Worm (Caenorhabditis elegans) whole organism, L4 larva: Measurements from ENCODE around the gene C47D12.5.
A peak's percentile ranks its signal among the peaks of the same experiment; 100 is the strongest.

Source experiments
- D1046.2 ChIP-seq: fragments of 200-800 bp; sonication (Bioruptor generic); IDR thresholded peaks from 2 replicates; pipeline ENCODE4 v1.3.6; 2022; ENCODE audit warnings: missing genetic modification characterization, missing compliant biosample characterization
- F10B5.3 ChIP-seq: sonication (generic microtip); optimal IDR thresholded peaks from 2 replicates; lab custom pipeline; 2016; ENCODE audit warnings: mild to moderate bottlenecking, missing genetic modification characterization, missing compliant biosample characterization
- F26F4.8 ChIP-seq: fragments of 200-800 bp; sonication (Bioruptor generic); conservative IDR thresholded peaks from 2 replicates; pipeline ENCODE4 v1.3.6; 2022; ENCODE audit warnings: missing genetic modification characterization, missing compliant biosample characterization
- F37D6.2 ChIP-seq: sonication (generic microtip); optimal IDR thresholded peaks from 2 replicates; lab custom pipeline; 2016; ENCODE audit warnings: mild to moderate bottlenecking, missing genetic modification characterization, missing compliant biosample characterization
- F44E2.7 ChIP-seq: fragments of 200-800 bp; sonication (Bioruptor generic); IDR thresholded peaks from 2 replicates; pipeline ENCODE4 v2.1.2; 2022; ENCODE audit warnings: missing genetic modification characterization, missing compliant biosample characterization
- R02D3.7 ChIP-seq: fragments of 150-350 bp; sonication (generic microtip); optimal IDR thresholded peaks from 3 replicates; lab custom pipeline; 2014; ENCODE audit warnings: missing biosample characterization, missing genetic modification characterization
- Y105C5A.15 ChIP-seq: fragments of 200-800 bp; sonication (Bioruptor generic); IDR thresholded peaks from 2 replicates; pipeline ENCODE4 v1.3.6; 2022; ENCODE audit warnings: missing genetic modification characterization, missing compliant biosample characterization
- ZK337.2 ChIP-seq: fragments of 200-800 bp; sonication (Bioruptor generic); IDR thresholded peaks from 2 replicates; pipeline ENCODE4 v1.3.6; 2022; ENCODE audit warnings: missing genetic modification reagents, missing genetic modification characterization, missing compliant biosample characterization
- ZK546.5 ChIP-seq, 2 experiments: sonication (generic microtip); optimal IDR thresholded peaks; 2 replicates each; lab custom pipeline; 2017; ENCODE audit warnings: missing biosample characterization in 2 of 2, missing genetic modification characterization in 2 of 2
- aha-1 ChIP-seq: fragments of 150-350 bp; peaks from one replicate; lab custom pipeline; 2014; ENCODE audit warnings: missing biosample characterization, missing genetic modification characterization
- aly-2 ChIP-seq: sonication (generic microtip); optimal IDR thresholded peaks from 2 replicates; lab custom pipeline; 2018; ENCODE audit warnings: missing biosample characterization, missing genetic modification characterization
- ama-1 ChIP-seq: fragments of 150-350 bp; optimal IDR thresholded peaks from 2 replicates; lab custom pipeline; 2014; ENCODE audit warnings: inconsistent platforms, mixed read lengths
- arid-1 ChIP-seq: fragments of 200-800 bp; sonication (Bioruptor generic); conservative IDR thresholded peaks from 2 replicates; pipeline ENCODE4 v1.3.6; 2022; ENCODE audit warnings: missing genetic modification reagents, missing genetic modification characterization, missing compliant biosample characterization
- ceh-20 ChIP-seq: fragments of 200-800 bp; sonication (Bioruptor generic); IDR thresholded peaks from 2 replicates; pipeline ENCODE4 v1.3.6; 2022; ENCODE audit warnings: missing genetic modification reagents, missing genetic modification characterization, missing compliant biosample characterization
- ceh-62 ChIP-seq: sonication (generic microtip); optimal IDR thresholded peaks from 2 replicates; lab custom pipeline; 2017; ENCODE audit warnings: missing biosample characterization, missing genetic modification characterization
- ceh-82 ChIP-seq: sonication (generic microtip); optimal IDR thresholded peaks from 2 replicates; lab custom pipeline; 2017; ENCODE audit warnings: missing biosample characterization, missing genetic modification characterization
- cey-2 ChIP-seq: sonication (generic microtip); optimal IDR thresholded peaks from 3 replicates; lab custom pipeline; 2017; ENCODE audit warnings: missing genetic modification characterization, mild to moderate bottlenecking, missing compliant biosample characterization, antibody characterized with exemption, borderline replicate concordance; ENCODE audit not compliant: insufficient read depth
- daf-19 ChIP-seq: fragments of 200-800 bp; sonication (Bioruptor generic); conservative IDR thresholded peaks from 2 replicates; pipeline ENCODE4 v1.3.6; 2022; ENCODE audit warnings: missing genetic modification characterization, missing compliant biosample characterization
- daf-8 ChIP-seq: fragments of 200-800 bp; sonication (Bioruptor generic); IDR thresholded peaks from 2 replicates; pipeline ENCODE4 v1.3.6; 2022; ENCODE audit warnings: missing genetic modification characterization, missing compliant biosample characterization
- dmd-6 ChIP-seq: fragments of 200-800 bp; sonication (Bioruptor generic); IDR thresholded peaks from 2 replicates; pipeline ENCODE4 v1.3.6; 2022; ENCODE audit warnings: missing genetic modification reagents, missing genetic modification characterization, missing compliant biosample characterization
- dve-1 ChIP-seq: sonication (generic microtip); optimal IDR thresholded peaks from 2 replicates; lab custom pipeline; 2017; ENCODE audit warnings: antibody characterized with exemption, mild to moderate bottlenecking, missing genetic modification characterization, missing compliant biosample characterization; ENCODE audit not compliant: insufficient read depth
- egl-27 ChIP-seq: sonication (generic microtip); optimal IDR thresholded peaks from 3 replicates; lab custom pipeline; 2017; ENCODE audit warnings: missing biosample characterization, missing genetic modification reagents, missing genetic modification characterization
- egl-43 ChIP-seq: fragments of 200-800 bp; sonication (Bioruptor generic); IDR thresholded peaks from 2 replicates; pipeline ENCODE4 v1.3.6; 2022; ENCODE audit warnings: missing genetic modification reagents, missing genetic modification characterization, missing compliant biosample characterization
- fkh-10 ChIP-seq: fragments of 150-350 bp; optimal IDR thresholded peaks from 2 replicates; lab custom pipeline; 2014; ENCODE audit warnings: missing biosample characterization, missing genetic modification reagents, missing genetic modification characterization
- fos-1 ChIP-seq: fragments of 150-350 bp; optimal IDR thresholded peaks from 2 replicates; lab custom pipeline; 2014; ENCODE audit warnings: missing biosample characterization, missing genetic modification characterization
- gei-8 ChIP-seq: fragments of 200-800 bp; sonication (Bioruptor generic); optimal IDR thresholded peaks from 2 replicates; lab custom pipeline; 2018; ENCODE audit warnings: mild to moderate bottlenecking, missing genetic modification characterization, missing compliant biosample characterization
- hif-1 ChIP-seq, 2 experiments: sonication (generic microtip); optimal IDR thresholded peaks; 2 replicates each; lab custom pipeline; 2016 to 2017; ENCODE audit warnings: missing compliant biosample characterization in 2 of 2, missing genetic modification characterization in 2 of 2, missing genetic modification reagents in 2 of 2, missing genotype in 2 of 2, mild to moderate bottlenecking in 1 of 2
- hlh-11 ChIP-seq: fragments of 200-800 bp; sonication (Bioruptor generic); optimal IDR thresholded peaks from 2 replicates; lab custom pipeline; 2018; ENCODE audit warnings: mild to moderate bottlenecking, missing genetic modification characterization, missing compliant biosample characterization
- jun-1 ChIP-seq: fragments of 150-350 bp; optimal IDR thresholded peaks from 2 replicates; lab custom pipeline; 2014; ENCODE audit warnings: missing biosample characterization, missing genetic modification reagents, missing genetic modification characterization
- lim-7 ChIP-seq: fragments of 200-800 bp; sonication (Bioruptor generic); IDR thresholded peaks from 2 replicates; pipeline ENCODE4 v1.3.6; 2022; ENCODE audit warnings: missing genetic modification characterization, missing compliant biosample characterization
- lsy-2 ChIP-seq, 2 experiments: fragments of 150-350 bp in 1 of 2; sonication (generic microtip) in 1 of 2; optimal IDR thresholded peaks; 2 replicates each; lab custom pipeline; 2014 to 2017; ENCODE audit warnings: missing biosample characterization in 2 of 2, missing genetic modification characterization in 2 of 2
- madf-5 ChIP-seq, 2 experiments: fragments of 200-800 bp; sonication (Bioruptor generic); IDR thresholded peaks; 2 replicates each; pipeline ENCODE4 v1.3.6; 2022; ENCODE audit warnings: missing compliant biosample characterization in 2 of 2, missing genetic modification characterization in 2 of 2
- mdl-1 ChIP-seq, 2 experiments: fragments of 150-350 bp in 1 of 2; sonication (generic microtip) in 1 of 2; optimal IDR thresholded peaks; 2 replicates each; lab custom pipeline; 2014 to 2017; ENCODE audit warnings: missing biosample characterization in 2 of 2, missing genetic modification characterization in 2 of 2
- mep-1 ChIP-seq: fragments of 150-350 bp; sonication (generic microtip); optimal IDR thresholded peaks from 3 replicates; lab custom pipeline; 2014; ENCODE audit warnings: missing biosample characterization, missing genetic modification characterization
- mxl-2 ChIP-seq: fragments of 200-800 bp; sonication (Bioruptor generic); conservative IDR thresholded peaks from 2 replicates; pipeline ENCODE4 v1.3.6; 2022; ENCODE audit warnings: missing genetic modification reagents, missing genetic modification characterization, missing compliant biosample characterization
- mxl-3 ChIP-seq: fragments of 200-800 bp; sonication (Bioruptor generic); optimal IDR thresholded peaks from 2 replicates; lab custom pipeline; 2018; ENCODE audit warnings: mild to moderate bottlenecking, missing genetic modification characterization, missing compliant biosample characterization
- nhr-237 ChIP-seq: sonication (generic microtip); optimal IDR thresholded peaks from 2 replicates; lab custom pipeline; 2017; ENCODE audit warnings: missing biosample characterization, missing genetic modification characterization
- nhr-25 ChIP-seq: sonication (generic microtip); optimal IDR thresholded peaks from 2 replicates; lab custom pipeline; 2017; ENCODE audit warnings: missing genetic modification characterization, mild to moderate bottlenecking, missing compliant biosample characterization, antibody characterized with exemption, moderate library complexity, borderline replicate concordance; ENCODE audit not compliant: insufficient read depth
- nhr-48 ChIP-seq: sonication (generic microtip); optimal IDR thresholded peaks from 2 replicates; lab custom pipeline; 2016; ENCODE audit warnings: mild to moderate bottlenecking, missing genetic modification characterization, missing compliant biosample characterization
- nhr-6 ChIP-seq: fragments of 150-350 bp; optimal IDR thresholded peaks from 2 replicates; lab custom pipeline; 2014; ENCODE audit warnings: missing biosample characterization, missing genetic modification characterization
- nhr-76 ChIP-seq: fragments of 150-350 bp; optimal IDR thresholded peaks from 2 replicates; lab custom pipeline; 2014; ENCODE audit warnings: missing biosample characterization, missing genetic modification characterization
- php-3 ChIP-seq: fragments of 200-800 bp; sonication (Bioruptor generic); IDR thresholded peaks from 2 replicates; pipeline ENCODE4 v1.3.6; 2022; ENCODE audit warnings: missing genetic modification reagents, missing genetic modification characterization, missing compliant biosample characterization
- pqm-1 ChIP-seq: sonication (generic microtip); optimal IDR thresholded peaks from 2 replicates; lab custom pipeline; 2017; ENCODE audit warnings: missing biosample characterization, missing genetic modification characterization
- saeg-2 ChIP-seq: fragments of 200-800 bp; sonication (Bioruptor generic); IDR thresholded peaks from 2 replicates; pipeline ENCODE4 v1.3.6; 2022; ENCODE audit warnings: missing genetic modification reagents, missing genetic modification characterization, missing compliant biosample characterization
- sdz-12 ChIP-seq: fragments of 200-800 bp; sonication (Bioruptor generic); optimal IDR thresholded peaks from 2 replicates; lab custom pipeline; 2018; ENCODE audit warnings: mild to moderate bottlenecking, missing genetic modification characterization, missing compliant biosample characterization
- snpc-1.2 ChIP-seq: fragments of 200-800 bp; sonication (Bioruptor generic); IDR thresholded peaks from 2 replicates; pipeline ENCODE4 v1.3.6; 2022; ENCODE audit warnings: missing genetic modification reagents, missing genetic modification characterization, missing compliant biosample characterization
- snpc-4 ChIP-seq: fragments of 150-350 bp; optimal IDR thresholded peaks from 2 replicates; lab custom pipeline; 2014; ENCODE audit warnings: missing biosample characterization, missing genetic modification characterization
- spr-1 ChIP-seq: sonication (generic microtip); optimal IDR thresholded peaks from 2 replicates; lab custom pipeline; 2016; ENCODE audit warnings: mild to moderate bottlenecking, missing genetic modification characterization, missing compliant biosample characterization
- unc-130 ChIP-seq: sonication (generic microtip); optimal IDR thresholded peaks from 2 replicates; lab custom pipeline; 2016; ENCODE audit warnings: missing genetic modification reagents, missing genetic modification characterization, missing compliant biosample characterization
- zag-1 ChIP-seq: fragments of 150-350 bp; optimal IDR thresholded peaks from 2 replicates; lab custom pipeline; 2014; ENCODE audit warnings: missing biosample characterization, missing genetic modification characterization
- zfp-2 ChIP-seq: sonication (generic microtip); optimal IDR thresholded peaks from 2 replicates; lab custom pipeline; 2016; ENCODE audit warnings: mild to moderate bottlenecking, missing genetic modification characterization, missing compliant biosample characterization
- zfp-3 ChIP-seq: fragments of 200-800 bp; sonication (Bioruptor generic); conservative IDR thresholded peaks from 2 replicates; pipeline ENCODE4 v1.3.6; 2022; ENCODE audit warnings: missing genetic modification reagents, missing genetic modification characterization, missing compliant biosample characterization
- ztf-7 ChIP-seq: fragments of 150-350 bp; optimal IDR thresholded peaks from 2 replicates; lab custom pipeline; 2014; ENCODE audit warnings: missing biosample characterization, missing genetic modification characterization

Gene C47D12.5

ce11 chrII:11694432-11694831 lies 9.4 kb upstream of the C47D12.5 start (continued):
- no peak for TF ChIP-seq snpc-4 (tag; lab: Kevin White, UChicago)
- TF ChIP-seq F26F4.8 (GFP tag; lab: Robert Waterston, UW): no peak
- no peak for TF ChIP-seq zag-1 (tag; lab: Kevin White, UChicago)
- no peak for TF ChIP-seq ceh-62 (tag; lab: Kevin White, UChicago)
- TF ChIP-seq ceh-82 (tag; lab: Kevin White, UChicago): no peak
- peak in 1 of 2 experiments; percentile 70 for TF ChIP-seq lsy-2 (tag; optimal IDR thresholded peaks at IDR 0.05; lab: Kevin White, UChicago)
- no peak for TF ChIP-seq egl-27 (tag; lab: Kevin White, UChicago)
- no peak for TF ChIP-seq nhr-48 (tag; lab: Kevin White, UChicago)
- TF ChIP-seq lim-7: no peak
- no peak for TF ChIP-seq mxl-2 (GFP tag; lab: Robert Waterston, UW)
- TF ChIP-seq ceh-20: no peak
- no peak for TF ChIP-seq sdz-12 (GFP tag; lab: Kevin White, UChicago)
- TF ChIP-seq mdl-1 (tag; optimal IDR thresholded peaks at IDR 0.05; lab: Kevin White, UChicago): no peak
- TF ChIP-seq ztf-7 (tag; lab: Kevin White, UChicago): no peak
- no peak for TF ChIP-seq saeg-2 (GFP tag; lab: Robert Waterston, UW)
- peak; percentile 96 for TF ChIP-seq aha-1 (tag; lab: Kevin White, UChicago)
- TF ChIP-seq aly-2: no peak
- no peak for TF ChIP-seq fkh-10
- TF ChIP-seq hlh-11 (tag; lab: Kevin White, UChicago): peak; percentile 25
- TF ChIP-seq dmd-6 (GFP tag; lab: Robert Waterston, UW): no peak
- no peak for TF ChIP-seq arid-1 (GFP tag; lab: Robert Waterston, UW)
- TF ChIP-seq spr-1 (tag; lab: Kevin White, UChicago): no peak
- TF ChIP-seq F37D6.2 (tag; lab: Kevin White, UChicago): no peak
- no peak for TF ChIP-seq unc-130
- TF ChIP-seq egl-43 (GFP tag; lab: Robert Waterston, UW): no peak
- no peak for TF ChIP-seq nhr-6
- TF ChIP-seq R02D3.7 (tag; lab: Kevin White, UChicago): no peak
- TF ChIP-seq dve-1 (tag; lab: Kevin White, UChicago): peak; percentile 43
- TF ChIP-seq daf-8 (GFP tag; lab: Robert Waterston, UW): no peak
- no peak for TF ChIP-seq php-3 (GFP tag; lab: Robert Waterston, UW)
- TF ChIP-seq madf-5 (GFP tag; IDR thresholded peaks at IDR 0.05; lab: Robert Waterston, UW): no peak
- no peak for TF ChIP-seq daf-19 (GFP tag; lab: Robert Waterston, UW)
- TF ChIP-seq nhr-76 (tag; lab: Kevin White, UChicago): no peak
- no peak for TF ChIP-seq F44E2.7 (GFP tag; lab: Robert Waterston, UW)
- TF ChIP-seq zfp-3: no peak
- peak; percentile 50 for TF ChIP-seq mep-1 (tag; lab: Kevin White, UChicago)
- no peak for TF ChIP-seq fos-1 (tag; lab: Kevin White, UChicago)
- no peak for TF ChIP-seq cey-2 (tag; lab: Kevin White, UChicago)
- no peak for TF ChIP-seq pqm-1
- TF ChIP-seq hif-1 (tag; optimal IDR thresholded peaks at IDR 0.05; lab: Kevin White, UChicago): no peak
- TF ChIP-seq F10B5.3 (tag; lab: Kevin White, UChicago): no peak
- no peak for TF ChIP-seq ZK337.2 (GFP tag; lab: Robert Waterston, UW)
- TF ChIP-seq D1046.2 (GFP tag; lab: Robert Waterston, UW): no peak
- TF ChIP-seq snpc-1.2 (GFP tag; lab: Robert Waterston, UW): 0 out of 2 replicates have a peak, but pooled peaks have one; percentile 17
- TF ChIP-seq zfp-2 (tag; lab: Kevin White, UChicago): no peak
- no peak for TF ChIP-seq mxl-3 (GFP tag; lab: Kevin White, UChicago)
- TF ChIP-seq gei-8 (GFP tag; lab: Kevin White, UChicago): no peak
- no peak for TF ChIP-seq nhr-25 (tag; lab: Kevin White, UChicago)
- no peak for TF ChIP-seq ZK546.5 (tag; optimal IDR thresholded peaks at IDR 0.05; lab: Kevin White, UChicago)
- no peak for TF ChIP-seq Y105C5A.15 (GFP tag; lab: Robert Waterston, UW)
- TF ChIP-seq nhr-237: no peak
- TF ChIP-seq ama-1: no peak
- no peak for TF ChIP-seq jun-1 (tag; lab: Kevin White, UChicago)
